Worm (Caenorhabditis elegans) whole organism, late embryonic: ENCODE data around the gene F42G4.6.

Experiments
- K09A11.1 ChIP-seq: sonication (generic microtip); optimal IDR thresholded peaks from 2 replicates; lab custom pipeline; 2017; ENCODE audit warnings: antibody characterized with exemption, mild to moderate bottlenecking, missing genetic modification characterization, missing compliant biosample characterization; ENCODE audit not compliant: insufficient read depth
- ama-1 ChIP-seq: fragments of 150-350 bp; optimal IDR thresholded peaks from 2 replicates; lab custom pipeline; 2014
- ceh-22 ChIP-seq: sonication (generic microtip); optimal IDR thresholded peaks from 2 replicates; lab custom pipeline; 2017; ENCODE audit warnings: missing biosample characterization, missing genetic modification characterization
- ceh-45 ChIP-seq: fragments of 200-800 bp; sonication (Bioruptor generic); IDR thresholded peaks from 2 replicates; pipeline ENCODE4 v1.3.6; 2022; ENCODE audit warnings: missing genetic modification reagents, missing genetic modification characterization, missing compliant biosample characterization
- dmd-4 ChIP-seq: sonication (generic microtip); optimal IDR thresholded peaks from 2 replicates; lab custom pipeline; 2016; ENCODE audit warnings: borderline replicate concordance, missing genetic modification characterization, missing compliant biosample characterization
- fax-1 ChIP-seq: sonication (generic microtip); optimal IDR thresholded peaks from 2 replicates; lab custom pipeline; 2016; ENCODE audit warnings: missing genotype, missing genetic modification characterization, missing compliant biosample characterization
- fkh-10 ChIP-seq: fragments of 150-350 bp; optimal IDR thresholded peaks from 2 replicates; lab custom pipeline; 2014; ENCODE audit warnings: missing biosample characterization, missing genetic modification reagents, missing genetic modification characterization
- fkh-6 ChIP-seq: sonication (generic microtip); optimal IDR thresholded peaks from 2 replicates; lab custom pipeline; 2016; ENCODE audit warnings: missing genetic modification characterization, missing compliant biosample characterization
- hlh-8 ChIP-seq: sonication (generic microtip); optimal IDR thresholded peaks from 2 replicates; lab custom pipeline; 2016; ENCODE audit warnings: missing genotype, missing genetic modification characterization, missing compliant biosample characterization
- nhr-11 ChIP-seq: fragments of 150-350 bp; optimal IDR thresholded peaks from 2 replicates; lab custom pipeline; 2014; ENCODE audit warnings: missing biosample characterization, missing genetic modification characterization
- nhr-232 ChIP-seq: sonication (generic microtip); optimal IDR thresholded peaks from 2 replicates; lab custom pipeline; 2016; ENCODE audit warnings: missing genetic modification characterization, missing compliant biosample characterization
- pat-9 ChIP-seq: fragments of 200-800 bp; sonication (Bioruptor generic); optimal IDR thresholded peaks from 2 replicates; lab custom pipeline; 2018; ENCODE audit warnings: mild to moderate bottlenecking, missing genetic modification characterization, moderate library complexity, missing compliant biosample characterization
- ref-2 ChIP-seq: sonication (generic microtip); optimal IDR thresholded peaks from 2 replicates; lab custom pipeline; 2016; ENCODE audit warnings: missing genetic modification characterization, missing compliant biosample characterization
- unc-55 ChIP-seq: sonication (generic microtip); optimal IDR thresholded peaks from 2 replicates; lab custom pipeline; 2017; ENCODE audit warnings: missing biosample characterization, missing genetic modification reagents, missing genetic modification characterization

DNA sequence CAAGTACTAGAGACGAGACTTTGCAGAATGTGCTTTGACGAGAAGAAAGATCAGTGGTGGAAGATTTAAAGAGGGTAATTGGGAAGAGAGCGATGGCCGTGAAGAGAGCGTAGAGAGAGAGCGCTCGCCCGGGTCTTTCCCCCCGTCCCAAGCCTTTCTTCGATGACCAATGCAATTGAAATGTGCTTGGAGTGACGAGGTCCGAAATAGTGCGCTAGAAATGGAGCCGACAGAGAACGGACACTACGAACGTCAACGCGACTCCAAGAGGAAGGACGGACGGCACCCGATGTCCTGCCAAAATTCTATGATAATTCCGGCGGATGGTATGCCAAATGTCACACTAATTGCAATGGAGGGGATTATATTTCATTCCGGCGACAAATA is 49.1 kb upstream of the F42G4.6 start:
- no peak for TF ChIP-seq ceh-45 (GFP tag; lab: Robert Waterston, UW)
- no peak for TF ChIP-seq nhr-232 (tag; lab: Kevin White, UChicago)
- TF ChIP-seq hlh-8 (tag; lab: Kevin White, UChicago), result no peak
- no peak for TF ChIP-seq unc-55 (GFP tag; lab: Kevin White, UChicago)
- TF ChIP-seq nhr-11, result no peak
- TF ChIP-seq fax-1, result no peak
- TF ChIP-seq fkh-6 (tag; lab: Kevin White, UChicago), result no peak
- TF ChIP-seq K09A11.1 (tag; lab: Kevin White, UChicago), result no peak
- TF ChIP-seq ceh-22 (tag; lab: Kevin White, UChicago), result no peak
- TF ChIP-seq ama-1 (lab: Kevin White, UChicago), result no peak
- no peak for TF ChIP-seq ref-2 (tag; lab: Kevin White, UChicago)
- no peak for TF ChIP-seq fkh-10 (GFP tag; lab: Kevin White, UChicago)
- no peak for TF ChIP-seq pat-9 (tag; lab: Kevin White, UChicago)
- TF ChIP-seq dmd-4 (tag; lab: Kevin White, UChicago), result no peak
